Fruit fly (Drosophila melanogaster) whole organism, wandering third instar larva: Measurements from ENCODE around the gene RfC3.
A peak's percentile ranks its signal among the peaks of the same experiment; 100 is the strongest.

Experiments
- Abd-B ChIP-seq: fragments of >200 bp; optimal IDR thresholded peaks from 2 replicates; lab custom pipeline; 2017; ENCODE audit warnings: missing biosample characterization, missing genetic modification characterization
- CG32264 ChIP-seq: fragments of 200-800 bp; sonication (Bioruptor generic); optimal IDR thresholded peaks from 2 replicates; lab custom pipeline; 2016; ENCODE audit warnings: missing biosample characterization, missing genetic modification characterization
- CG9705 ChIP-seq: fragments of 200-800 bp; sonication (Bioruptor generic); optimal IDR thresholded peaks from 2 replicates; lab custom pipeline; 2018; ENCODE audit warnings: missing biosample characterization, mild to moderate bottlenecking, missing genetic modification characterization
- CrebA ChIP-seq: fragments of 200-800 bp; sonication (Bioruptor generic); optimal IDR thresholded peaks from 2 replicates; lab custom pipeline; 2016; ENCODE audit warnings: missing biosample characterization, mild to moderate bottlenecking, missing genetic modification characterization, borderline replicate concordance
- Dfd ChIP-seq: fragments of >200 bp; optimal IDR thresholded peaks from 2 replicates; lab custom pipeline; 2017; ENCODE audit warnings: missing biosample characterization, missing genetic modification characterization
- Dif ChIP-seq: fragments of 200-275, 200-300 bp; sonication (Bioruptor generic); optimal IDR thresholded peaks from 2 replicates; lab custom pipeline; 2018; ENCODE audit warnings: missing biosample characterization, missing genetic modification characterization; ENCODE audit not compliant: partially characterized antibody
- GATAd ChIP-seq: sonication (Bioruptor generic); optimal IDR thresholded peaks from 2 replicates; lab custom pipeline; 2016; ENCODE audit warnings: missing biosample characterization, missing genetic modification characterization
- HLH106 ChIP-seq: fragments of 200-800 bp; optimal IDR thresholded peaks from 3 replicates; lab custom pipeline; 2019; ENCODE audit warnings: missing biosample characterization, mild to moderate bottlenecking, missing genetic modification characterization, moderate library complexity
- Hnf4 ChIP-seq: fragments of 200-800 bp; sonication (Bioruptor generic); optimal IDR thresholded peaks from 2 replicates; lab custom pipeline; 2016; ENCODE audit warnings: missing biosample characterization, mild to moderate bottlenecking, missing genetic modification characterization
- Hr78 ChIP-seq: fragments of >200 bp; optimal IDR thresholded peaks from 2 replicates; lab custom pipeline; 2017; ENCODE audit warnings: missing biosample characterization, missing genetic modification characterization
- Hr83 ChIP-seq: fragments of 200-300 bp; sonication (Bioruptor generic); optimal IDR thresholded peaks from 2 replicates; lab custom pipeline; 2016; ENCODE audit warnings: missing biosample characterization, mild to moderate bottlenecking, missing genetic modification characterization, moderate library complexity; ENCODE audit not compliant: poor library complexity, severe bottlenecking
- Jra ChIP-seq: sonication (Bioruptor generic); optimal IDR thresholded peaks from 2 replicates; lab custom pipeline; 2016; ENCODE audit warnings: missing biosample characterization, missing genetic modification characterization
- Mio ChIP-seq: sonication (Bioruptor generic); optimal IDR thresholded peaks from 2 replicates; lab custom pipeline; 2016; ENCODE audit warnings: missing biosample characterization, missing genetic modification characterization
- Myc ChIP-seq: fragments of >200 bp; optimal IDR thresholded peaks from 2 replicates; lab custom pipeline; 2017
- N ChIP-seq: fragments of >200 bp; optimal IDR thresholded peaks from 2 replicates; lab custom pipeline; 2018; ENCODE audit warnings: missing biosample characterization, missing external identifiers, missing genetic modification characterization
- OdsH ChIP-seq: fragments of 200-800 bp; sonication (Bioruptor generic); optimal IDR thresholded peaks from 2 replicates; lab custom pipeline; 2016; ENCODE audit warnings: missing biosample characterization, mild to moderate bottlenecking, missing genetic modification characterization
- Rel ChIP-seq, 2 experiments: fragments of 200-800 bp; sonication (Bioruptor generic) in 1 of 2; optimal IDR thresholded peaks; 2 replicates in 1 of 2; 3 replicates in 1 of 2; lab custom pipeline; 2016 to 2019; ENCODE audit warnings: mild to moderate bottlenecking in 2 of 2, missing biosample characterization in 2 of 2, missing genetic modification characterization in 2 of 2, moderate library complexity in 1 of 2
- Sp1 ChIP-seq: fragments of 200-800 bp; sonication (Bioruptor generic); optimal IDR thresholded peaks from 3 replicates; lab custom pipeline; 2019; ENCODE audit warnings: missing biosample characterization, mild to moderate bottlenecking, missing genetic modification characterization, moderate library complexity
- Vsx2 ChIP-seq: fragments of 200-300, 225-300 bp; sonication (Bioruptor generic); optimal IDR thresholded peaks from 2 replicates; lab custom pipeline; 2018; ENCODE audit warnings: missing biosample characterization, missing genetic modification characterization; ENCODE audit not compliant: partially characterized antibody
- br ChIP-seq: fragments of 200-800 bp; sonication (Bioruptor generic); optimal IDR thresholded peaks from 2 replicates; lab custom pipeline; 2016; ENCODE audit warnings: missing biosample characterization, missing genetic modification characterization
- brk ChIP-seq: fragments of 200-800 bp; sonication (Bioruptor generic); optimal IDR thresholded peaks from 2 replicates; lab custom pipeline; 2016; ENCODE audit warnings: missing biosample characterization, mild to moderate bottlenecking, missing genetic modification characterization
- dl ChIP-seq, 2 experiments: fragments of 175-275, 200-275 bp in 1 of 2; fragments of 200-275 bp in 1 of 2; sonication (Bioruptor generic); optimal IDR thresholded peaks; lab custom pipeline; 2018; ENCODE audit warnings: mild to moderate bottlenecking in 2 of 2, missing biosample characterization in 2 of 2, missing genetic modification characterization in 2 of 2, moderate library complexity in 2 of 2; ENCODE audit not compliant: partially characterized antibody in 2 of 2, insufficient read depth in 1 of 2
- dmrt93B ChIP-seq: fragments of 200-800 bp; sonication (Bioruptor generic); optimal IDR thresholded peaks from 2 replicates; lab custom pipeline; 2018; ENCODE audit warnings: missing biosample characterization, mild to moderate bottlenecking, missing genetic modification characterization
- dsf ChIP-seq: sonication (Bioruptor generic); optimal IDR thresholded peaks from 2 replicates; lab custom pipeline; 2016; ENCODE audit warnings: missing biosample characterization, missing genetic modification characterization, borderline replicate concordance
- ey ChIP-seq: fragments of 200-800 bp; sonication (Bioruptor generic); optimal IDR thresholded peaks from 2 replicates; lab custom pipeline; 2016; ENCODE audit warnings: missing biosample characterization, missing genetic modification characterization
- foxo ChIP-seq, 2 experiments: fragments of 200-800 bp; sonication (Bioruptor generic); optimal IDR thresholded peaks; 2 replicates in 1 of 2; 3 replicates in 1 of 2; lab custom pipeline; 2016 to 2017; ENCODE audit warnings: missing biosample characterization in 2 of 2, missing genetic modification characterization in 2 of 2
- fru ChIP-seq: fragments of 200-800 bp; sonication (Bioruptor generic); optimal IDR thresholded peaks from 3 replicates; lab custom pipeline; 2016; ENCODE audit warnings: missing biosample characterization, mild to moderate bottlenecking, missing genetic modification characterization
- h ChIP-seq: fragments of 200-800 bp; sonication (Bioruptor generic); optimal IDR thresholded peaks from 3 replicates; lab custom pipeline; 2016; ENCODE audit warnings: missing biosample characterization, mild to moderate bottlenecking, missing genetic modification characterization
- jim ChIP-seq: fragments of 175-275, 200-325 bp; sonication (Bioruptor generic); optimal IDR thresholded peaks from 2 replicates; lab custom pipeline; 2016; ENCODE audit warnings: missing biosample characterization, mild to moderate bottlenecking, missing genetic modification characterization
- pan ChIP-seq: fragments of >200 bp; optimal IDR thresholded peaks from 2 replicates; lab custom pipeline; 2017
- psq ChIP-seq: fragments of 200-800 bp; sonication (Bioruptor generic); optimal IDR thresholded peaks from 3 replicates; lab custom pipeline; 2017; ENCODE audit warnings: missing biosample characterization, mild to moderate bottlenecking, missing genetic modification characterization, moderate library complexity
- rgr ChIP-seq: fragments of 200-800 bp; sonication (Bioruptor generic); optimal IDR thresholded peaks from 3 replicates; lab custom pipeline; 2016; ENCODE audit warnings: missing biosample characterization, mild to moderate bottlenecking, missing genetic modification characterization
- sage ChIP-seq: fragments of 200-800 bp; sonication (Bioruptor generic); optimal IDR thresholded peaks from 2 replicates; lab custom pipeline; 2016; ENCODE audit warnings: missing biosample characterization, mild to moderate bottlenecking, missing genetic modification characterization
- sv ChIP-seq: fragments of 200-800 bp; sonication (Bioruptor generic); optimal IDR thresholded peaks from 3 replicates; lab custom pipeline; 2016; ENCODE audit warnings: missing biosample characterization, missing genetic modification characterization
- tai ChIP-seq: sonication (Bioruptor generic); optimal IDR thresholded peaks from 2 replicates; lab custom pipeline; 2016; ENCODE audit warnings: missing biosample characterization, missing genetic modification characterization
- usp ChIP-seq: fragments of >200 bp; optimal IDR thresholded peaks from 2 replicates; lab custom pipeline; 2017; ENCODE audit warnings: missing biosample characterization, missing genetic modification characterization
- woc ChIP-seq: sonication (Bioruptor generic); optimal IDR thresholded peaks from 2 replicates; lab custom pipeline; 2016; ENCODE audit warnings: missing biosample characterization, mild to moderate bottlenecking, missing genetic modification characterization

Gene RfC3

dm6 chr2L:10386208-10386805 is 32.7 kb upstream of the RfC3 start, which contains the start of the genes Cdk1 and mRpS7:
Gene Cdk1, minus strand, starts transcription at chr2L:10386262.
Gene mRpS7, plus strand, starts transcription at chr2L:10386662.
- peak; percentile 27 for TF ChIP-seq psq (GFP tag; lab: Kevin White, UChicago)
- peak; percentile 4 for TF ChIP-seq OdsH (GFP tag; lab: Kevin White, UChicago)
- no peak for TF ChIP-seq N (GFP tag; lab: Kevin White, UChicago)
- peak in 1 of 2 experiments; percentile 61 for TF ChIP-seq foxo (GFP tag; optimal IDR thresholded peaks at IDR 0.05; lab: Kevin White, UChicago)
- no peak for TF ChIP-seq jim
- TF ChIP-seq rgr (GFP tag; lab: Kevin White, UChicago), result peak; percentile 2
- TF ChIP-seq sage (GFP tag; lab: Kevin White, UChicago), result peak; percentile 3
- no peak for TF ChIP-seq Mio (GFP tag; lab: Kevin White, UChicago)
- TF ChIP-seq sv (GFP tag; lab: Kevin White, UChicago), result peak; percentile 43
- no peak for TF ChIP-seq Vsx2 (GFP tag; lab: Kevin White, UChicago)
- TF ChIP-seq usp, result no peak
- peak; percentile 30 for TF ChIP-seq brk
- no peak for TF ChIP-seq CG32264
- no peak for TF ChIP-seq dsf (GFP tag; lab: Kevin White, UChicago)
- peak; percentile 43 for TF ChIP-seq Jra (GFP tag; lab: Kevin White, UChicago)
- TF ChIP-seq Hnf4, result peak; percentile 49
- peak; percentile 76 for TF ChIP-seq woc (GFP tag; lab: Kevin White, UChicago)
- peak; percentile 49 for TF ChIP-seq fru (GFP tag; lab: Kevin White, UChicago)
- TF ChIP-seq tai (GFP tag; lab: Kevin White, UChicago), result peak; percentile 47
- TF ChIP-seq dmrt93B (GFP tag; lab: Kevin White, UChicago), result no peak
- TF ChIP-seq h (GFP tag; lab: Kevin White, UChicago), result peak; percentile 44
- no peak for TF ChIP-seq Abd-B
- TF ChIP-seq Myc (lab: Kevin White, UChicago), result peak; percentile 9
- peak; percentile 55 for TF ChIP-seq Sp1 (GFP tag; lab: Kevin White, UChicago)
- peak; percentile 59 for TF ChIP-seq HLH106 (tag; lab: Kevin White, UChicago)
- TF ChIP-seq GATAd (GFP tag; lab: Kevin White, UChicago), result no peak
- TF ChIP-seq ey (GFP tag; lab: Kevin White, UChicago), result peak; percentile 28

dm6 chr2L:10386824-10387223 is 32.2 kb upstream of the RfC3 start:
- no peak for TF ChIP-seq sv (GFP tag; lab: Kevin White, UChicago)
- no peak for TF ChIP-seq ey (GFP tag; lab: Kevin White, UChicago)
- no peak for TF ChIP-seq dsf (GFP tag; lab: Kevin White, UChicago)

- TF ChIP-seq br (no peak), dl (GFP tag; optimal IDR thresholded peaks at IDR 0.05; lab: Kevin White, UChicago; ENCODE audit: insufficient read depth in 1 of 2, partially characterized antibody in 2 of 2) (no peak), Hr83 (no peak), Myc (lab: Kevin White, UChicago) (no peak), pan (lab: Kevin White, UChicago) (no peak), OdsH (GFP tag; lab: Kevin White, UChicago) (no peak), CG32264 (no peak), fru (GFP tag; lab: Kevin White, UChicago) (peak; percentile 39), dsf (GFP tag; lab: Kevin White, UChicago) (no peak), h (GFP tag; lab: Kevin White, UChicago) (peak; percentile 56), foxo (GFP tag; optimal IDR thresholded peaks at IDR 0.05; lab: Kevin White, UChicago) (peak in 1 of 2 experiments; percentile 24), sv (GFP tag; lab: Kevin White, UChicago) (peak; percentile 15), dmrt93B (GFP tag; lab: Kevin White, UChicago) (no peak), N (GFP tag; lab: Kevin White, UChicago) (peak; percentile 94), Dfd (GFP tag; lab: Kevin White, UChicago) (no peak), rgr (GFP tag; lab: Kevin White, UChicago) (peak; percentile 55), CG9705 (GFP tag; lab: Kevin White, UChicago) (peak; percentile 12), sage (GFP tag; lab: Kevin White, UChicago) (peak; percentile 31), Hr78 (no peak), ey (GFP tag; lab: Kevin White, UChicago) (peak; percentile 33), Sp1 (GFP tag; lab: Kevin White, UChicago) (peak; percentile 47), usp (no peak), Jra (GFP tag; lab: Kevin White, UChicago) (peak; percentile 56), GATAd (GFP tag; lab: Kevin White, UChicago) (no peak), CrebA (GFP tag; lab: Kevin White, UChicago) (no peak), tai (GFP tag; lab: Kevin White, UChicago) (no peak), Vsx2 (GFP tag; lab: Kevin White, UChicago) (no peak), woc (GFP tag; lab: Kevin White, UChicago) (peak; percentile 64), HLH106 (tag; lab: Kevin White, UChicago) (peak; percentile 61), Mio (GFP tag; lab: Kevin White, UChicago) (no peak), Hnf4 (peak; percentile 52), brk (no peak), Dif (GFP tag; lab: Kevin White, UChicago) (no peak), psq (GFP tag; lab: Kevin White, UChicago) (peak; percentile 8), Abd-B (no peak), jim (no peak), Rel (GFP tag; optimal IDR thresholded peaks at IDR 0.05; lab: Kevin White, UChicago) (no peak), Rel (tag; optimal IDR thresholded peaks at IDR 0.05; lab: Kevin White, UChicago) (peak; percentile 39)
Measured at dm6 chr2L:10387869-10388726, 30.9 kb upstream of the RfC3 start, which contains the start of gene da. Gene da, plus strand, starts transcription at chr2L:10388105.
